Worm (Caenorhabditis elegans): Measurements from ENCODE around the gene sprr-3.

DNA sequence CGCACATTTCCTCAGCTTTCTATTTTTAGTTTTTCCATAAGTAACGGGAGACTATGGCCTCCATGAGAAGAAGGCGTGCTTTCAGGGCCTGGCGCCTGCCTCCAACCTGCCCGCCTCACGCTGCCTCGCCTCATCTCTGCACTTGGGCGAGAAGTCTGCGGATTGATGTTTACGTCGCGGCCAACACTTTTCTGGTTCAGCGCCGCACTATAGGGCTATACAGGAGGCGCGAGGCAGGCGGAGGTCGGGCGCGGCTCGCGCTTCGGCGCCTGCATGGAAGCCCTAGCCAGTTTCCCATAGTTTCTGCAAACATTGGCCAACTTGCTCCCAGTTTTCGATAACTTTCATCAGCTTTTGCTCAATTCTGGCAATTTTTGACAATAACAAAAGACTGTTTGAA lies 31.0 kb downstream of the sprr-3 start:
- TF ChIP-seq nhr-25 (tag; optimal IDR thresholded peaks at IDR 0.05; ENCODE audit: borderline replicate concordance, insufficient read depth) (no peak), zag-1 (tag; optimal IDR thresholded peaks at IDR 0.05) (no peak), tra-1 (GFP tag; IDR thresholded peaks at IDR 0.05) (no peak), unc-62 (GFP tag; optimal IDR thresholded peaks at IDR 0.05 in 1 of 2) (no peak), unc-62 (tag; optimal IDR thresholded peaks at IDR 0.05) (no peak), daf-12 (tag; optimal IDR thresholded peaks at IDR 0.05) (no peak), skn-1 (tag; optimal IDR thresholded peaks at IDR 0.05) (no peak), lsy-2 (tag; optimal IDR thresholded peaks at IDR 0.05) (no peak), madf-5 (GFP tag; IDR thresholded peaks at IDR 0.05) (no peak), mep-1 (tag; optimal IDR thresholded peaks at IDR 0.05) (no peak), F49E8.2 (tag; optimal IDR thresholded peaks at IDR 0.05; ENCODE audit: borderline replicate concordance) (no peak)
